Worm (Caenorhabditis elegans): Measurements from ENCODE around the gene knl-3.

DNA sequence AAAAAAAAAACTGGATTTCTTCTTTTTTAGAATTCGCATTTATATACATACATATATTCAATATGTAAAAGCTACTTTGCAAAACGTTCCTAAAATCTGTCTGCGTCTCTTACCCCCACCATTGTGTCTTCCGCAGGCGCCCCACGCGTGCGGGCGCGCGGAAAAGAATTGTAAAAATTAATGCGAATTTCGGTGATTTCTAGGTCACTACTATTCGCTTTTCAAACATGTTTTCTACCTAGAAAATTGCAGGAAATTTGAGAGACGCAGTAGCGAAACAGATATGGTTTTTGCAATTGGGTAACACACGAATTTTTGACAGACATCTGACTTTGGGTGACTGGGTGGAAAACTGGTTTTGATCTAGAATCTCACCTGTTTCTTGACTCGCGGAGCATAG, 13.9 kb upstream of the knl-3 start:
- no peak for TF ChIP-seq ref-1 (GFP tag; conservative IDR thresholded peaks at IDR 0.05)
- TF ChIP-seq tab-1 (GFP tag; IDR thresholded peaks at IDR 0.05) = no peak
- TF ChIP-seq flt-1 (GFP tag; IDR thresholded peaks at IDR 0.05) = no peak

Measured in whole organism, midembryonic.